Worm (Caenorhabditis elegans) whole organism, L3 larva: Measurements from ENCODE around the gene dsb-2.

Experiments used
- R02D3.7 ChIP-seq: fragments of 150-350 bp; optimal IDR thresholded peaks from 2 replicates; lab custom pipeline; 2014; ENCODE audit warnings: missing biosample characterization, missing genetic modification characterization
- ZK546.5 ChIP-seq: sonication (generic microtip); optimal IDR thresholded peaks from 2 replicates; lab custom pipeline; 2017; ENCODE audit warnings: missing biosample characterization, missing genetic modification characterization
- aly-2 ChIP-seq: fragments of 150-350 bp; optimal IDR thresholded peaks from 2 replicates; lab custom pipeline; 2014; ENCODE audit warnings: missing biosample characterization, missing genetic modification characterization
- ama-1 ChIP-seq: fragments of 150-350 bp; optimal IDR thresholded peaks from 2 replicates; lab custom pipeline; 2018
- ceh-16 ChIP-seq: sonication (generic microtip); optimal IDR thresholded peaks from 2 replicates; lab custom pipeline; 2017; ENCODE audit warnings: missing biosample characterization, missing genetic modification characterization
- ceh-28 ChIP-seq: fragments of 150-350 bp; optimal IDR thresholded peaks from 2 replicates; lab custom pipeline; 2014; ENCODE audit warnings: missing biosample characterization, missing genetic modification reagents, missing genetic modification characterization
- ceh-82 ChIP-seq: fragments of 150-350 bp; optimal IDR thresholded peaks from 2 replicates; lab custom pipeline; 2014; ENCODE audit warnings: missing biosample characterization, missing genetic modification characterization
- ceh-9 ChIP-seq: sonication (generic microtip); optimal IDR thresholded peaks from 2 replicates; lab custom pipeline; 2018; ENCODE audit warnings: missing biosample characterization, missing genetic modification characterization
- daf-12 ChIP-seq: fragments of 150-350 bp; optimal IDR thresholded peaks from 2 replicates; lab custom pipeline; 2014; ENCODE audit warnings: missing biosample characterization, missing genetic modification reagents, missing genetic modification characterization
- egl-27 ChIP-seq: sonication (generic microtip); optimal IDR thresholded peaks from 4 replicates; lab custom pipeline; 2017; ENCODE audit warnings: missing biosample characterization, missing genetic modification reagents, missing genetic modification characterization
- egl-5 ChIP-seq: fragments of 150-350 bp; optimal IDR thresholded peaks from 2 replicates; lab custom pipeline; 2017; ENCODE audit warnings: missing biosample characterization, missing genetic modification reagents, missing genetic modification characterization, inconsistent platforms
- elt-1 ChIP-seq: fragments of 150-350 bp; optimal IDR thresholded peaks from 2 replicates; lab custom pipeline; 2014; ENCODE audit warnings: missing biosample characterization, missing genetic modification characterization
- elt-2 ChIP-seq: sonication (generic microtip); optimal IDR thresholded peaks from 2 replicates; lab custom pipeline; 2016; ENCODE audit warnings: missing genetic modification reagents, mild to moderate bottlenecking, missing genetic modification characterization, missing compliant biosample characterization
- elt-3 ChIP-seq, 3 experiments: fragments of 150-350 bp in 1 of 3; sonication (generic microtip) in 2 of 3; optimal IDR thresholded peaks; 2 replicates in 2 of 3; 4 replicates in 1 of 3; lab custom pipeline; 2014 to 2017; ENCODE audit warnings: missing biosample characterization in 3 of 3, missing genetic modification characterization in 3 of 3
- eor-1 ChIP-seq, 2 experiments: fragments of 150-350 bp; optimal IDR thresholded peaks; 2 replicates each; lab custom pipeline; 2014 to 2018; ENCODE audit warnings: missing biosample characterization in 2 of 2, missing genetic modification characterization in 2 of 2
- fkh-10 ChIP-seq: sonication (generic microtip); optimal IDR thresholded peaks from 2 replicates; lab custom pipeline; 2017; ENCODE audit warnings: missing biosample characterization, missing genetic modification reagents, missing genetic modification characterization
- fkh-2 ChIP-seq: fragments of 150-350 bp; optimal IDR thresholded peaks from 2 replicates; lab custom pipeline; 2014; ENCODE audit warnings: missing biosample characterization, missing genetic modification reagents, missing genetic modification characterization
- fos-1 ChIP-seq: fragments of 150-350 bp; optimal IDR thresholded peaks from 2 replicates; lab custom pipeline; 2014; ENCODE audit warnings: missing biosample characterization, missing genetic modification characterization
- hmg-11 ChIP-seq: sonication (generic microtip); optimal IDR thresholded peaks from 2 replicates; lab custom pipeline; 2016; ENCODE audit warnings: missing genetic modification characterization, missing compliant biosample characterization
- jun-1 ChIP-seq: fragments of 150-350 bp; optimal IDR thresholded peaks from 2 replicates; lab custom pipeline; 2014; ENCODE audit warnings: missing biosample characterization, missing genetic modification reagents, missing genetic modification characterization
- lin-15B ChIP-seq: fragments of 150-350 bp; optimal IDR thresholded peaks from 2 replicates; lab custom pipeline; 2014; ENCODE audit warnings: missing biosample characterization, missing genetic modification characterization
- lin-39 ChIP-seq: fragments of 150-350 bp; optimal IDR thresholded peaks from 2 replicates; lab custom pipeline; 2018; ENCODE audit warnings: missing biosample characterization, missing genetic modification reagents, missing genetic modification characterization
- lsy-12 ChIP-seq: sonication (generic microtip); optimal IDR thresholded peaks from 2 replicates; lab custom pipeline; 2016; ENCODE audit warnings: mild to moderate bottlenecking, missing genetic modification characterization, missing compliant biosample characterization
- mdl-1 ChIP-seq: fragments of 150-350 bp; optimal IDR thresholded peaks from 2 replicates; lab custom pipeline; 2014; ENCODE audit warnings: missing biosample characterization, missing genetic modification characterization
- mml-1 ChIP-seq: fragments of 150-350 bp; sonication (generic microtip); optimal IDR thresholded peaks from 3 replicates; lab custom pipeline; 2014; ENCODE audit warnings: missing biosample characterization, missing genetic modification characterization
- nfya-1 ChIP-seq: sonication (generic microtip); optimal IDR thresholded peaks from 2 replicates; lab custom pipeline; 2017; ENCODE audit warnings: missing genetic modification characterization, mild to moderate bottlenecking, missing compliant biosample characterization, antibody characterized with exemption, moderate library complexity; ENCODE audit not compliant: insufficient read depth
- nhr-11 ChIP-seq: fragments of 150-350 bp; optimal IDR thresholded peaks from 2 replicates; lab custom pipeline; 2014; ENCODE audit warnings: missing biosample characterization, missing genetic modification characterization
- nhr-12 ChIP-seq: fragments of 150-350 bp; optimal IDR thresholded peaks from 2 replicates; lab custom pipeline; 2014; ENCODE audit warnings: missing biosample characterization, missing genetic modification characterization
- nhr-23 ChIP-seq: fragments of 150-350 bp; optimal IDR thresholded peaks from 2 replicates; lab custom pipeline; 2014; ENCODE audit warnings: missing biosample characterization, missing genetic modification reagents, missing genetic modification characterization
- nhr-237 ChIP-seq: fragments of 150-350 bp; optimal IDR thresholded peaks from 2 replicates; lab custom pipeline; 2014; ENCODE audit warnings: missing biosample characterization, missing genetic modification characterization
- nhr-25 ChIP-seq: sonication (generic microtip); optimal IDR thresholded peaks from 2 replicates; lab custom pipeline; 2017; ENCODE audit warnings: missing biosample characterization, missing genetic modification characterization
- nhr-28 ChIP-seq: fragments of 150-350 bp; optimal IDR thresholded peaks from 2 replicates; lab custom pipeline; 2014; ENCODE audit warnings: missing biosample characterization, missing genetic modification characterization
- nhr-43 ChIP-seq: sonication (generic microtip); optimal IDR thresholded peaks from 2 replicates; lab custom pipeline; 2016; ENCODE audit warnings: mild to moderate bottlenecking, missing genetic modification characterization, missing compliant biosample characterization; ENCODE audit not compliant: poor library complexity, severe bottlenecking
- nhr-67 ChIP-seq: fragments of 150-350 bp; optimal IDR thresholded peaks from 2 replicates; lab custom pipeline; 2014; ENCODE audit warnings: missing biosample characterization, missing genetic modification characterization
- nhr-76 ChIP-seq: fragments of 150-350 bp; sonication (generic microtip); optimal IDR thresholded peaks from 5 replicates; lab custom pipeline; 2014; ENCODE audit warnings: missing biosample characterization, missing genetic modification characterization
- nhr-77 ChIP-seq: fragments of 150-350 bp; optimal IDR thresholded peaks from 2 replicates; lab custom pipeline; 2014; ENCODE audit warnings: missing biosample characterization, missing genetic modification characterization
- pha-4 ChIP-seq: fragments of 150-350 bp; optimal IDR thresholded peaks from 2 replicates; lab custom pipeline; 2014; ENCODE audit warnings: missing biosample characterization, missing genetic modification reagents, missing genetic modification characterization
- pqm-1 ChIP-seq: fragments of 150-350 bp; optimal IDR thresholded peaks from 2 replicates; lab custom pipeline; 2017; ENCODE audit warnings: missing biosample characterization, missing genetic modification characterization, inconsistent platforms
- sea-2 ChIP-seq: fragments of 150-350 bp; sonication (generic microtip); optimal IDR thresholded peaks from 4 replicates; lab custom pipeline; 2014; ENCODE audit warnings: missing biosample characterization, missing genetic modification reagents, missing genetic modification characterization
- skn-1 ChIP-seq: fragments of 150-350 bp; optimal IDR thresholded peaks from 2 replicates; lab custom pipeline; 2014; ENCODE audit warnings: missing biosample characterization, missing genetic modification characterization
- snpc-4 ChIP-seq: fragments of 150-350 bp; optimal IDR thresholded peaks from 2 replicates; lab custom pipeline; 2014; ENCODE audit warnings: missing biosample characterization, missing genetic modification characterization
- tbx-2 ChIP-seq: sonication (generic microtip); optimal IDR thresholded peaks from 2 replicates; lab custom pipeline; 2016; ENCODE audit warnings: mild to moderate bottlenecking, missing genetic modification characterization, missing compliant biosample characterization
- unc-39 ChIP-seq: sonication (generic microtip); optimal IDR thresholded peaks from 4 replicates; lab custom pipeline; 2017; ENCODE audit warnings: missing biosample characterization, missing genetic modification characterization
- unc-62 ChIP-seq: fragments of 150-350 bp; sonication (generic microtip); optimal IDR thresholded peaks from 4 replicates; lab custom pipeline; 2014; ENCODE audit warnings: missing biosample characterization, missing genetic modification reagents, missing genetic modification characterization
- zag-1 ChIP-seq: fragments of 150-350 bp; optimal IDR thresholded peaks from 2 replicates; lab custom pipeline; 2014; ENCODE audit warnings: missing biosample characterization, missing genetic modification characterization
- ztf-11 ChIP-seq: fragments of 150-350 bp; optimal IDR thresholded peaks from 2 replicates; lab custom pipeline; 2014; ENCODE audit warnings: missing biosample characterization, missing genetic modification characterization
- ztf-4 ChIP-seq: fragments of 150-350 bp; optimal IDR thresholded peaks from 2 replicates; lab custom pipeline; 2014; ENCODE audit warnings: missing biosample characterization, missing genetic modification characterization

The dsb-2 gene

ce11 chrII:14388213-14388612 is 22.7 kb upstream of the dsb-2 start, which contains the start of gene F26H11.8:
F26H11.8 (plus strand) TSS chrII:14388513.
- TF ChIP-seq elt-2 (tag; lab: Kevin White, UChicago) (no peak), unc-62 (GFP tag; lab: Kevin White, UChicago) (no peak), snpc-4 (tag; lab: Kevin White, UChicago) (no peak), zag-1 (tag; lab: Kevin White, UChicago) (no peak), daf-12 (tag; lab: Kevin White, UChicago) (no peak), eor-1 (tag; optimal IDR thresholded peaks at IDR 0.05; lab: Kevin White, UChicago) (no peak), pqm-1 (tag; lab: Kevin White, UChicago) (no peak), ceh-28 (tag; lab: Kevin White, UChicago) (no peak), egl-5 (tag; lab: Kevin White, UChicago) (no peak), fos-1 (tag; lab: Kevin White, UChicago) (no peak), nhr-237 (tag; lab: Kevin White, UChicago) (no peak), ztf-4 (tag; lab: Kevin White, UChicago) (no peak)
- TF ChIP-seq, all 47 proteins: peak for 0

ce11 chrII:14390036-14390763 is 20.7 kb upstream of the dsb-2 start, which contains the start of the genes kbp-3 and nurf-1:
kbp-3 (minus strand) TSS chrII:14390078.
nurf-1 (plus strand) TSS chrII:14390713.
- TF ChIP-seq aly-2 (no peak), unc-39 (tag; lab: Kevin White, UChicago) (no peak), nhr-43 (tag; lab: Kevin White, UChicago) (no peak), skn-1 (tag; lab: Kevin White, UChicago) (no peak), nhr-12 (tag; lab: Kevin White, UChicago) (no peak), ZK546.5 (tag; lab: Kevin White, UChicago) (no peak), nhr-11 (tag; lab: Kevin White, UChicago) (no peak), eor-1 (tag; optimal IDR thresholded peaks at IDR 0.05; lab: Kevin White, UChicago) (no peak), sea-2 (GFP tag; lab: Kevin White, UChicago) (no peak), elt-1 (tag; lab: Kevin White, UChicago) (no peak), ztf-4 (tag; lab: Kevin White, UChicago) (no peak), zag-1 (tag; lab: Kevin White, UChicago) (no peak), mdl-1 (no peak), fkh-2 (tag; lab: Kevin White, UChicago) (no peak), ama-1 (lab: Kevin White, UChicago) (no peak), R02D3.7 (peak; percentile 63), snpc-4 (tag; lab: Kevin White, UChicago) (peak; percentile 37), ceh-16 (tag; lab: Kevin White, UChicago) (no peak), nhr-67 (no peak), nhr-28 (tag; lab: Kevin White, UChicago) (no peak), lin-39 (peak; percentile 83), egl-5 (tag; lab: Kevin White, UChicago) (peak; percentile 87), ceh-9 (tag; lab: Kevin White, UChicago) (no peak), elt-2 (tag; lab: Kevin White, UChicago) (peak; percentile 12), daf-12 (tag; lab: Kevin White, UChicago) (no peak), lsy-12 (no peak), nhr-25 (tag; lab: Kevin White, UChicago) (peak; percentile 50), egl-27 (tag; lab: Kevin White, UChicago) (no peak), nhr-76 (tag; lab: Kevin White, UChicago) (no peak), hmg-11 (tag; lab: Kevin White, UChicago) (peak; percentile 85), mml-1 (tag; lab: Kevin White, UChicago) (no peak), ztf-11 (tag; lab: Kevin White, UChicago) (no peak), nhr-237 (tag; lab: Kevin White, UChicago) (no peak), unc-62 (GFP tag; lab: Kevin White, UChicago) (no peak), pqm-1 (tag; lab: Kevin White, UChicago) (no peak), nhr-23 (tag; lab: Kevin White, UChicago) (peak; percentile 46), nhr-77 (no peak), tbx-2 (no peak), elt-3 (tag; optimal IDR thresholded peaks at IDR 0.05; lab: Kevin White, UChicago) (no peak), fos-1 (tag; lab: Kevin White, UChicago) (no peak), lin-15B (tag; lab: Kevin White, UChicago) (peak; percentile 90), nfya-1 (tag; lab: Kevin White, UChicago) (peak; percentile 82), fkh-10 (GFP tag; lab: Kevin White, UChicago) (no peak), ceh-82 (tag; lab: Kevin White, UChicago) (no peak), ceh-28 (tag; lab: Kevin White, UChicago) (peak; percentile 46), pha-4 (tag; lab: Kevin White, UChicago) (peak; percentile 55), jun-1 (tag; lab: Kevin White, UChicago) (no peak)
